Fruit fly (Drosophila melanogaster) whole organism, adult: ENCODE measurements around the gene CG8924.

Experiments used
- CG11617 ChIP-seq: fragments of 200-800 bp; sonication (Bioruptor generic); optimal IDR thresholded peaks from 2 replicates; lab custom pipeline; 2017; ENCODE audit warnings: mild to moderate bottlenecking, missing biosample characterization, missing genetic modification reagents, missing genetic modification characterization
- CG12768 ChIP-seq: fragments of 200-800 bp; sonication (Bioruptor generic); optimal IDR thresholded peaks from 2 replicates; lab custom pipeline; 2017; ENCODE audit warnings: missing biosample characterization, missing genetic modification characterization, mild to moderate bottlenecking, moderate library complexity, missing genetic modification reagents
- CG14711 ChIP-seq: fragments of 200-800 bp; sonication (Bioruptor generic); optimal IDR thresholded peaks from 2 replicates; lab custom pipeline; 2018; ENCODE audit warnings: missing biosample characterization, mild to moderate bottlenecking, missing genetic modification characterization, moderate library complexity
- CG1620 ChIP-seq: fragments of 200-800 bp; sonication (Bioruptor generic); optimal IDR thresholded peaks from 2 replicates; lab custom pipeline; 2016; ENCODE audit warnings: missing biosample characterization, missing genetic modification characterization
- CG33017 ChIP-seq: fragments of 200-800 bp; sonication (Bioruptor generic); optimal IDR thresholded peaks from 2 replicates; lab custom pipeline; 2018; ENCODE audit warnings: missing biosample characterization, mild to moderate bottlenecking, missing genetic modification characterization, moderate library complexity
- CG5204 ChIP-seq: fragments of 200-800 bp; sonication (Bioruptor generic); optimal IDR thresholded peaks from 2 replicates; lab custom pipeline; 2016; ENCODE audit warnings: missing biosample characterization, missing genetic modification characterization
- CG7045 ChIP-seq: fragments of 200-800 bp; sonication (Bioruptor generic); optimal IDR thresholded peaks from 2 replicates; lab custom pipeline; 2017; ENCODE audit warnings: missing biosample characterization, mild to moderate bottlenecking, missing genetic modification characterization
- CG7101 ChIP-seq: fragments of 200-800 bp; sonication (Bioruptor generic); optimal IDR thresholded peaks from 2 replicates; lab custom pipeline; 2018; ENCODE audit warnings: missing biosample characterization, mild to moderate bottlenecking, missing genetic modification characterization, moderate library complexity
- Clk ChIP-seq: fragments of 200-800 bp; sonication (Bioruptor generic); optimal IDR thresholded peaks from 2 replicates; lab custom pipeline; 2017; ENCODE audit warnings: missing biosample characterization, missing genetic modification characterization
- Crg-1 ChIP-seq: fragments of 200-800 bp; sonication (Bioruptor generic); optimal IDR thresholded peaks from 2 replicates; lab custom pipeline; 2016; ENCODE audit warnings: missing biosample characterization, missing genetic modification characterization
- Hr96 ChIP-seq: fragments of 200-800 bp; sonication (Bioruptor generic); optimal IDR thresholded peaks from 2 replicates; lab custom pipeline; 2016; ENCODE audit warnings: missing biosample characterization, missing genetic modification characterization
- Mnt ChIP-seq: fragments of 200-800 bp; sonication (Bioruptor generic); optimal IDR thresholded peaks from 2 replicates; lab custom pipeline; 2016; ENCODE audit warnings: missing biosample characterization, mild to moderate bottlenecking, missing genetic modification characterization
- bab1 ChIP-seq: fragments of 200-800 bp; sonication (Bioruptor generic); optimal IDR thresholded peaks from 3 replicates; lab custom pipeline; 2019; ENCODE audit warnings: missing biosample characterization, mild to moderate bottlenecking, missing genetic modification characterization, moderate library complexity
- cic ChIP-seq: fragments of 200-800 bp; sonication (Bioruptor generic); optimal IDR thresholded peaks from 2 replicates; lab custom pipeline; 2017; ENCODE audit warnings: missing biosample characterization, mild to moderate bottlenecking, missing genetic modification characterization, moderate library complexity
- cnc ChIP-seq, 2 experiments: fragments of >200 bp; optimal IDR thresholded peaks; 2 replicates each; lab custom pipeline; 2017
- kay ChIP-seq: fragments of 200-800 bp; sonication (Bioruptor generic); peaks from one replicate; lab custom pipeline; 2016; ENCODE audit warnings: missing biosample characterization, missing genetic modification characterization, borderline replicate concordance
- ovo ChIP-seq: fragments of 200-800 bp; sonication (Bioruptor generic); optimal IDR thresholded peaks from 2 replicates; lab custom pipeline; 2016; ENCODE audit warnings: missing biosample characterization, missing genetic modification characterization
- pad ChIP-seq: fragments of 200-800 bp; sonication (Bioruptor generic); optimal IDR thresholded peaks from 3 replicates; lab custom pipeline; 2017; ENCODE audit warnings: missing biosample characterization, missing genetic modification characterization, mild to moderate bottlenecking, moderate library complexity, missing genetic modification reagents
- tj ChIP-seq: fragments of 200-800 bp; sonication (Bioruptor generic); optimal IDR thresholded peaks from 3 replicates; lab custom pipeline; 2017; ENCODE audit warnings: missing biosample characterization, mild to moderate bottlenecking, missing genetic modification characterization, moderate library complexity
- toe ChIP-seq: fragments of 200-800 bp; sonication (Bioruptor generic); optimal IDR thresholded peaks from 2 replicates; lab custom pipeline; 2016; ENCODE audit warnings: missing biosample characterization, missing genetic modification characterization

Gene CG8924

dm6 chrX:15983501-15983900, 42.6 kb downstream of the CG8924 start, which contains the start of gene Slc25A46a:
TSS of gene Slc25A46a (plus strand) at chrX:15983772.
- TF ChIP-seq Mnt (GFP tag; lab: Kevin White, UChicago) (no peak), bab1 (GFP tag; lab: Kevin White, UChicago) (peak; percentile 28)

- TF ChIP-seq kay (GFP tag; lab: Kevin White, UChicago): no peak
- TF ChIP-seq ovo: no peak
- no peak for TF ChIP-seq Clk (GFP tag; lab: Kevin White, UChicago)
- TF ChIP-seq bab1 (GFP tag; lab: Kevin White, UChicago): peak; percentile 18
- TF ChIP-seq CG1620 (GFP tag; lab: Kevin White, UChicago): peak; percentile 30
- no peak for TF ChIP-seq toe (GFP tag; lab: Kevin White, UChicago)
- no peak for TF ChIP-seq CG12768 (GFP tag; lab: Kevin White, UChicago)
- no peak for TF ChIP-seq Crg-1 (GFP tag; lab: Kevin White, UChicago)
- no peak for TF ChIP-seq CG11617
- no peak for TF ChIP-seq CG7045
- peak; percentile 30 for TF ChIP-seq CG7101 (tag; lab: Kevin White, UChicago)
- no peak for TF ChIP-seq cnc (optimal IDR thresholded peaks at IDR 0.05; lab: Kevin White, UChicago)
- no peak for TF ChIP-seq CG33017 (tag; lab: Kevin White, UChicago)
- TF ChIP-seq cic (GFP tag; lab: Kevin White, UChicago): no peak
- TF ChIP-seq tj (GFP tag; lab: Kevin White, UChicago): no peak
- no peak for TF ChIP-seq Hr96 (GFP tag; lab: Kevin White, UChicago)
- TF ChIP-seq CG14711 (tag; lab: Kevin White, UChicago): peak; percentile 32
- TF ChIP-seq Mnt (GFP tag; lab: Kevin White, UChicago): peak; percentile 16
- TF ChIP-seq CG5204 (GFP tag; lab: Kevin White, UChicago): no peak
- TF ChIP-seq pad (GFP tag; lab: Kevin White, UChicago): peak; percentile 19
Measured at dm6 chrX:15986654-15987053, 45.8 kb downstream of the CG8924 start, which contains the start of gene ND-20. TSS of gene ND-20 (minus strand) at chrX:15986808.

- peak; percentile 96 for TF ChIP-seq tj (GFP tag; lab: Kevin White, UChicago)
- TF ChIP-seq CG7045: no peak
- TF ChIP-seq CG11617: no peak
- TF ChIP-seq Hr96 (GFP tag; lab: Kevin White, UChicago): no peak
- no peak for TF ChIP-seq CG1620 (GFP tag; lab: Kevin White, UChicago)
- no peak for TF ChIP-seq CG5204 (GFP tag; lab: Kevin White, UChicago)
- TF ChIP-seq bab1 (GFP tag; lab: Kevin White, UChicago): no peak
- no peak for TF ChIP-seq CG12768 (GFP tag; lab: Kevin White, UChicago)
Measured at dm6 chrX:15989631-15990030, 48.8 kb downstream of the CG8924 start.

dm6 chrX:15991618-15992526, 51.0 kb downstream of the CG8924 start, which contains the start of the genes CG46312, eIF5 and exd:
TSS of gene CG46312 (minus strand) at chrX:15991974.
TSS of gene eIF5 (minus strand) at chrX:15991974.
TSS of gene exd (plus strand) at chrX:15992468.
- TF ChIP-seq pad (GFP tag; lab: Kevin White, UChicago): no peak
- TF ChIP-seq ovo: peak; percentile 13
- peak; percentile 73 for TF ChIP-seq bab1 (GFP tag; lab: Kevin White, UChicago)
- no peak for TF ChIP-seq CG11617
- TF ChIP-seq Clk (GFP tag; lab: Kevin White, UChicago): no peak
- TF ChIP-seq CG1620 (GFP tag; lab: Kevin White, UChicago): no peak
- TF ChIP-seq Mnt (GFP tag; lab: Kevin White, UChicago): peak; percentile 29
- no peak for TF ChIP-seq CG14711 (tag; lab: Kevin White, UChicago)
- peak; percentile 18 for TF ChIP-seq CG7101 (tag; lab: Kevin White, UChicago)

- no peak for TF ChIP-seq Hr96 (GFP tag; lab: Kevin White, UChicago)
- TF ChIP-seq CG7101 (tag; lab: Kevin White, UChicago): no peak
- no peak for TF ChIP-seq bab1 (GFP tag; lab: Kevin White, UChicago)
- no peak for TF ChIP-seq ovo
- no peak for TF ChIP-seq CG11617
- no peak for TF ChIP-seq CG5204 (GFP tag; lab: Kevin White, UChicago)
- TF ChIP-seq Mnt (GFP tag; lab: Kevin White, UChicago): peak; percentile 2
- no peak for TF ChIP-seq pad (GFP tag; lab: Kevin White, UChicago)
- no peak for TF ChIP-seq tj (GFP tag; lab: Kevin White, UChicago)
- TF ChIP-seq CG12768 (GFP tag; lab: Kevin White, UChicago): no peak
- peak; percentile 93 for TF ChIP-seq kay (GFP tag; lab: Kevin White, UChicago)
- no peak for TF ChIP-seq Clk (GFP tag; lab: Kevin White, UChicago)
- TF ChIP-seq CG1620 (GFP tag; lab: Kevin White, UChicago): no peak
- no peak for TF ChIP-seq toe (GFP tag; lab: Kevin White, UChicago)
- no peak for TF ChIP-seq CG14711 (tag; lab: Kevin White, UChicago)
- no peak for TF ChIP-seq cnc (optimal IDR thresholded peaks at IDR 0.05; lab: Kevin White, UChicago)
- no peak for TF ChIP-seq CG33017 (tag; lab: Kevin White, UChicago)
Measured at dm6 chrX:15992527-15992897, 51.6 kb downstream of the CG8924 start.
